Fruit fly (Drosophila melanogaster) whole organism, pupa: ENCODE measurements around the gene baf.

Source experiments
- CG14655 ChIP-seq: fragments of 200-800 bp; sonication (Bioruptor generic); optimal IDR thresholded peaks from 3 replicates; lab custom pipeline; 2017; ENCODE audit warnings: mild to moderate bottlenecking, missing biosample characterization, missing genetic modification reagents, missing genetic modification characterization
- CG15710 ChIP-seq: fragments of 200-800 bp; sonication (Bioruptor generic); optimal IDR thresholded peaks from 2 replicates; lab custom pipeline; 2018; ENCODE audit warnings: missing biosample characterization, mild to moderate bottlenecking, missing genetic modification characterization, moderate library complexity
- CG32121 ChIP-seq: fragments of 200-800 bp; sonication (Bioruptor generic); IDR thresholded peaks from 2 replicates; pipeline ENCODE4 v1.3.6; 2022; ENCODE audit warnings: missing biosample characterization, missing genetic modification characterization
- CG34367 ChIP-seq: fragments of 200-800 bp; sonication (Bioruptor generic); optimal IDR thresholded peaks from 2 replicates; lab custom pipeline; 2018; ENCODE audit warnings: missing biosample characterization, mild to moderate bottlenecking, missing genetic modification characterization
- CG8159 ChIP-seq: fragments of 200-800 bp; sonication (Bioruptor generic); optimal IDR thresholded peaks from 3 replicates; lab custom pipeline; 2018; ENCODE audit warnings: missing biosample characterization, mild to moderate bottlenecking, missing genetic modification characterization, moderate library complexity
- CG9948 ChIP-seq: fragments of 200-800 bp; sonication (Bioruptor generic); optimal IDR thresholded peaks from 2 replicates; lab custom pipeline; 2018; ENCODE audit warnings: missing biosample characterization, mild to moderate bottlenecking, missing genetic modification characterization, moderate library complexity
- EcR ChIP-seq: fragments of 200-800 bp; sonication (Bioruptor generic); optimal IDR thresholded peaks from 3 replicates; lab custom pipeline; 2019; ENCODE audit warnings: missing biosample characterization, missing genetic modification characterization, mild to moderate bottlenecking, moderate library complexity, missing genetic modification reagents
- Ets98B ChIP-seq: fragments of 200-800 bp; sonication (Bioruptor generic); IDR thresholded peaks from 2 replicates; pipeline ENCODE4 v1.3.6; 2022; ENCODE audit warnings: missing biosample characterization, missing genetic modification characterization
- Pif1A ChIP-seq: fragments of 200-800 bp; sonication (Bioruptor generic); optimal IDR thresholded peaks from 3 replicates; lab custom pipeline; 2016; ENCODE audit warnings: missing biosample characterization, missing genetic modification characterization
- gl ChIP-seq: fragments of 200-800 bp; sonication (Bioruptor generic); optimal IDR thresholded peaks from 2 replicates; lab custom pipeline; 2018; ENCODE audit warnings: missing biosample characterization, mild to moderate bottlenecking, missing genetic modification characterization
- rn ChIP-seq: fragments of 200-800 bp; sonication (Bioruptor generic); IDR thresholded peaks from 2 replicates; pipeline ENCODE4 v1.3.6; 2022; ENCODE audit warnings: missing biosample characterization, missing genetic modification characterization

DNA sequence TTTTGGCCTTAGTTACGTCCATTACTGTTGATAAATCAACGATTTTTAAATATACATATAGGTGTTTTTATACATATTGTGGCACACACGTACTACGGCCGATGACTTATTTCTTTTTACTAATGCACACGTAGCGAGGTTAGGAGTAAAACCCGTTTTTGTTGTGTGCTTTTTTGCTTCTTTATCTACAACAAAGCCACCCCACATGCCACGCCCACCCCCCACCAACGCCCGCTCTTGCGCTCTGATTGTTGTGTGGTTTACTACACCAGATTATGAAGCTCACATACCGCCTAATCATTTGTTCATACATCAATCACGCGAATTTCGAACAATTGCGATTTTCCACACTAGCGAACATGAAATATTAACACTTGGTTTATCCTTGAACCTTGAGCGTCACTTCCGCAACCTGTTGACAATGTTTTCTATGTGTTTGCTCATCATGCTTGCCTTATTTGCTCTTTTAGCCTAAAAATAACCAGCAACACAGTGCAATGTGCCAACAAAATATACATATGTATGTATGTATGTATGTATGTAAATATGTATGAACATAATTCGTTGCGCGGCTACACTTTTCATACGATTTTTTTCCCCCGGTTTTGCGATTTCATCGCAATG lies 36.1 kb upstream of the baf start:
- peak; percentile 20 for TF ChIP-seq EcR
- TF ChIP-seq CG15710 (tag; lab: Kevin White, UChicago): no peak
- peak; percentile 35 for TF ChIP-seq CG32121 (GFP tag; lab: Robert Waterston, UW)
- TF ChIP-seq CG14655 (GFP tag; lab: Kevin White, UChicago): no peak
- TF ChIP-seq Pif1A (GFP tag; lab: Kevin White, UChicago): no peak
- no peak; the same call in 1 of the 2 replicates for TF ChIP-seq Ets98B (GFP tag; lab: Robert Waterston, UW)
- TF ChIP-seq CG34367 (tag; lab: Kevin White, UChicago): no peak
- no peak for TF ChIP-seq CG9948 (tag; lab: Kevin White, UChicago)
- no peak for TF ChIP-seq rn
- TF ChIP-seq CG8159 (tag; lab: Kevin White, UChicago): no peak
- TF ChIP-seq gl (tag; lab: Kevin White, UChicago): no peak
